Fruit fly (Drosophila melanogaster) whole organism: Measurements from ENCODE around the gene CG13607.

Source experiments
- CG8478 ChIP-seq: fragments of >200 bp; optimal IDR thresholded peaks from 2 replicates; lab custom pipeline; 2018; ENCODE audit warnings: inconsistent platforms
- Dll ChIP-seq: fragments of >200 bp; optimal IDR thresholded peaks from 2 replicates; lab custom pipeline; 2017
- pan ChIP-seq: fragments of >200 bp; optimal IDR thresholded peaks from 2 replicates; lab custom pipeline; 2017
- psq ChIP-seq: fragments of >200 bp; optimal IDR thresholded peaks from 2 replicates; lab custom pipeline; 2017
- usp ChIP-seq: fragments of >200 bp; optimal IDR thresholded peaks from 2 replicates; lab custom pipeline; 2017; ENCODE audit warnings: missing biosample characterization, missing genetic modification characterization, mixed read lengths

DNA sequence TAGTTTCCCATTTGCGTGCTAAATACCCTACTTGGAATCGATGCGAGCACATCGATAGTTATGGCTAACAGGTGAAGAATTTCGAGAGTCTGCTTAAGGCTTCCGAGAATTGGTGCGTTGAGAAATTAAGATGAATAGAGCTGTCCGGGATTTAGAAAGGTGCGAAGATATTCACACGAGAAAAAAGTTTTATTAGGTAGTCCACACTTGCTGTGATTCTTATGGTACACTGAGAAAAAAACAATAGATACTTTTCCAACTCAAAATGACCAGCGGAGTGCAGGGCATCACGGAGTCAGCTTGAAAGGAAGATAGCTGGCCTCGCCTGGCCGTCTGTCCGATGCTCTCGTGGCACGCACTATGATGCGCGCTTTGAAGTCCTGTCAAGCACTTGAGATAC lies 28.4 kb upstream of the CG13607 start:
- TF ChIP-seq pan (no peak), Dll (lab: Kevin White, UChicago) (no peak), usp (GFP tag; lab: Kevin White, UChicago) (no peak), CG8478 (lab: Kevin White, UChicago) (no peak), psq (lab: Kevin White, UChicago) (no peak)
